Fruit fly (Drosophila melanogaster) whole organism, wandering third instar larva: ENCODE results near the gene CG13059.

Experiments used
- Abd-B ChIP-seq: fragments of >200 bp; optimal IDR thresholded peaks from 2 replicates; lab custom pipeline; 2017; ENCODE audit warnings: missing biosample characterization, missing genetic modification characterization
- br ChIP-seq: fragments of 200-800 bp; sonication (Bioruptor generic); optimal IDR thresholded peaks from 2 replicates; lab custom pipeline; 2016; ENCODE audit warnings: missing biosample characterization, missing genetic modification characterization
- fru ChIP-seq: fragments of 200-800 bp; sonication (Bioruptor generic); optimal IDR thresholded peaks from 3 replicates; lab custom pipeline; 2016; ENCODE audit warnings: missing biosample characterization, mild to moderate bottlenecking, missing genetic modification characterization

DNA sequence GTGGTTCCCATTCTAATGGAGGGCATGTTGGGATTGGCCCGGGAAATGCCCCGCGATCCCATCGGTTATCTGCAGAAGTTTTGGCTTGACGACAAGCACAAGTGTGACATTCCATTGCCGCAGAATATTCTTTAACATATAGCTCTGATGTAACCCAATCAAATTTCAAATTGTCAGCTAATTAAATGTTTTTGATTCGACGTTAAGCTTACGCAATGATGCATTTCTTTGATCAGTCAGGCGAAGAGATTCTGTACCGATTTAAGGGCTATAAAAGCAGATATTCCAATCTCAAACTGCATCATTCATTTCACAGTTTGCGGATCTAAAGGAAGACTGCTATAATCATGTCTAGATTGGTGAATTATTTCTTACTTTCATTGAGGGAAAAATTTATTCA is 8.2 kb downstream of the CG13059 start, which contains the start of gene retinin:
- no peak for TF ChIP-seq fru
- TF ChIP-seq br: no peak
- TF ChIP-seq Abd-B: no peak
